Fruit fly (Drosophila melanogaster) whole organism, embryonic: ENCODE measurements around the gene kay.

ENCODE experiments used
- Adf1 ChIP-seq: fragments of 200-800 bp; sonication (Bioruptor generic); IDR thresholded peaks from 2 replicates; pipeline ENCODE4 v1.3.6; 2022; ENCODE audit warnings: missing biosample characterization, missing genetic modification characterization
- Atf3 ChIP-seq: fragments of 200-800 bp; sonication (Bioruptor generic); optimal IDR thresholded peaks from 3 replicates; lab custom pipeline; 2016; ENCODE audit warnings: missing biosample characterization, missing genetic modification characterization
- B-H2 ChIP-seq: fragments of 200-800 bp; sonication (Bioruptor generic); optimal IDR thresholded peaks from 2 replicates; lab custom pipeline; 2018; ENCODE audit warnings: missing biosample characterization, mild to moderate bottlenecking, missing genetic modification characterization
- BtbVII ChIP-seq: fragments of 200-800 bp; sonication (Bioruptor generic); optimal IDR thresholded peaks from 3 replicates; lab custom pipeline; 2017; ENCODE audit warnings: missing biosample characterization, mild to moderate bottlenecking, missing genetic modification characterization
- CG16813 ChIP-seq: fragments of 200-800 bp; sonication (Bioruptor generic); IDR thresholded peaks from 3 replicates; pipeline ENCODE4 v1.3.6; 2022; ENCODE audit warnings: missing biosample characterization, missing genetic modification characterization; ENCODE audit not compliant: partially characterized antibody
- CG17328 ChIP-seq: fragments of 200-800 bp; sonication (Bioruptor generic); IDR thresholded peaks from 2 replicates; pipeline ENCODE4 v1.3.6; 2022; ENCODE audit warnings: missing biosample characterization, missing genetic modification characterization
- CG17802 ChIP-seq: fragments of 200-800 bp; sonication (Bioruptor generic); optimal IDR thresholded peaks from 2 replicates; lab custom pipeline; 2018; ENCODE audit warnings: missing biosample characterization, mild to moderate bottlenecking, missing genetic modification characterization, moderate library complexity
- CG2678 ChIP-seq: fragments of 200-800 bp; sonication (Bioruptor generic); optimal IDR thresholded peaks from 3 replicates; lab custom pipeline; 2019; ENCODE audit warnings: missing biosample characterization, mild to moderate bottlenecking, missing genetic modification characterization, moderate library complexity
- CG3065 ChIP-seq: fragments of 200-800 bp; sonication (Bioruptor generic); optimal IDR thresholded peaks from 2 replicates; lab custom pipeline; 2016; ENCODE audit warnings: missing biosample characterization, missing genetic modification characterization
- CG31365 ChIP-seq: fragments of 200-800 bp; sonication (Bioruptor generic); optimal IDR thresholded peaks from 2 replicates; lab custom pipeline; 2018; ENCODE audit warnings: missing biosample characterization, mild to moderate bottlenecking, missing genetic modification characterization
- CG33213 ChIP-seq: fragments of 200-800 bp; sonication (Bioruptor generic); optimal IDR thresholded peaks from 3 replicates; lab custom pipeline; 2016; ENCODE audit warnings: missing biosample characterization, missing genetic modification characterization
- CG3407 ChIP-seq: fragments of 200-800 bp; sonication (Bioruptor generic); optimal IDR thresholded peaks from 2 replicates; lab custom pipeline; 2018; ENCODE audit warnings: missing biosample characterization, mild to moderate bottlenecking, missing genetic modification characterization
- CG4404 ChIP-seq: fragments of 200-800 bp; sonication (Bioruptor generic); IDR thresholded peaks from 2 replicates; pipeline ENCODE4 v1.3.6; 2022; ENCODE audit warnings: missing biosample characterization, missing genetic modification characterization
- CG7372 ChIP-seq: fragments of 200-800 bp; sonication (Bioruptor generic); IDR thresholded peaks from 2 replicates; pipeline ENCODE4 v1.3.6; 2022; ENCODE audit warnings: missing biosample characterization, missing genetic modification characterization
- CG7839 ChIP-seq: fragments of 200-800 bp; sonication (Bioruptor generic); optimal IDR thresholded peaks from 3 replicates; lab custom pipeline; 2018; ENCODE audit warnings: missing biosample characterization, mild to moderate bottlenecking, missing genetic modification characterization, moderate library complexity
- CG7987 ChIP-seq: fragments of 200-800 bp; sonication (Bioruptor generic); optimal IDR thresholded peaks from 2 replicates; lab custom pipeline; 2018; ENCODE audit warnings: missing biosample characterization, mild to moderate bottlenecking, missing genetic modification characterization, moderate library complexity
- CG8290 ChIP-seq, 3 experiments: fragments of 200-800 bp; sonication (Bioruptor generic); optimal IDR thresholded peaks; 2 replicates each; lab custom pipeline; 2016 to 2019; ENCODE audit warnings: missing biosample characterization in 3 of 3, missing genetic modification characterization in 3 of 3, mild to moderate bottlenecking in 2 of 3, moderate library complexity in 1 of 3
- Dll ChIP-seq: fragments of 200-800 bp; sonication (Bioruptor generic); IDR thresholded peaks from 4 replicates; pipeline ENCODE4 v1.3.6; 2022; ENCODE audit warnings: missing biosample characterization, missing genetic modification characterization; ENCODE audit not compliant: partially characterized antibody
- Eip74EF ChIP-seq, 2 experiments: fragments of 200-800 bp in 1 of 2; fragments of >200 bp in 1 of 2; sonication (Bioruptor generic) in 1 of 2; optimal IDR thresholded peaks; 2 replicates each; lab custom pipeline; 2017 to 2019; ENCODE audit warnings: missing biosample characterization in 2 of 2, missing genetic modification characterization in 2 of 2, mild to moderate bottlenecking in 1 of 2, moderate library complexity in 1 of 2
- Fer1 ChIP-seq: fragments of 200-800 bp; sonication (Bioruptor generic); optimal IDR thresholded peaks from 2 replicates; lab custom pipeline; 2017; ENCODE audit warnings: missing biosample characterization, mild to moderate bottlenecking, missing genetic modification characterization
- HHEX ChIP-seq: fragments of 200-800 bp; sonication (Bioruptor generic); optimal IDR thresholded peaks from 3 replicates; lab custom pipeline; 2017; ENCODE audit warnings: missing biosample characterization, mild to moderate bottlenecking, missing genetic modification characterization, missing genetic modification reagents
- MTF-1 ChIP-seq: fragments of 200-800 bp; sonication (Bioruptor generic); optimal IDR thresholded peaks from 2 replicates; lab custom pipeline; 2018; ENCODE audit warnings: missing biosample characterization, mild to moderate bottlenecking, missing genetic modification characterization, borderline replicate concordance
- Pdp1 ChIP-seq, 2 experiments: fragments of 200-800 bp; sonication (Bioruptor generic); optimal IDR thresholded peaks; 3 replicates each; lab custom pipeline; 2016; ENCODE audit warnings: missing biosample characterization in 2 of 2, missing genetic modification characterization in 2 of 2, mild to moderate bottlenecking in 1 of 2, moderate library complexity in 1 of 2
- Sox102F ChIP-seq: fragments of 200-800 bp; sonication (Bioruptor generic); optimal IDR thresholded peaks from 2 replicates; lab custom pipeline; 2018; ENCODE audit warnings: missing biosample characterization, mild to moderate bottlenecking, missing genetic modification characterization, moderate library complexity
- Trl ChIP-seq, 3 experiments: fragments of >200 bp in 2 of 3; fragments of 200-800 bp in 1 of 3; sonication (Bioruptor generic) in 1 of 3; optimal IDR thresholded peaks; 2 replicates in 1 of 3; 3 replicates in 2 of 3; lab custom pipeline; 2016 to 2017; ENCODE audit warnings: missing biosample characterization in 1 of 3, missing genetic modification characterization in 1 of 3
- Vsx1 ChIP-seq: fragments of 200-800 bp; sonication (Bioruptor generic); optimal IDR thresholded peaks from 2 replicates; lab custom pipeline; 2017; ENCODE audit warnings: missing biosample characterization, mild to moderate bottlenecking, missing genetic modification characterization, missing genetic modification reagents
- bab2 ChIP-seq: fragments of 200-800 bp; sonication (Bioruptor generic); optimal IDR thresholded peaks from 2 replicates; lab custom pipeline; 2016; ENCODE audit warnings: missing biosample characterization, missing genetic modification characterization
- bcd ChIP-seq: fragments of 200-800 bp; sonication (Bioruptor generic); optimal IDR thresholded peaks from 2 replicates; lab custom pipeline; 2017; ENCODE audit warnings: missing biosample characterization, mild to moderate bottlenecking, missing genetic modification characterization
- bsh ChIP-seq, 2 experiments: fragments of 200-800 bp; sonication (Bioruptor generic); optimal IDR thresholded peaks; 2 replicates each; lab custom pipeline; 2017 to 2018; ENCODE audit warnings: mild to moderate bottlenecking in 2 of 2, missing biosample characterization in 2 of 2, missing genetic modification characterization in 2 of 2, moderate library complexity in 1 of 2
- ci ChIP-seq: fragments of 200-800 bp; sonication (Bioruptor generic); IDR thresholded peaks from 3 replicates; pipeline ENCODE4 v1.3.6; 2022; ENCODE audit warnings: missing biosample characterization, missing genetic modification characterization
- crol ChIP-seq: fragments of 200-800 bp; sonication (Bioruptor generic); IDR thresholded peaks from 2 replicates; pipeline ENCODE4 v1.3.6; 2022; ENCODE audit warnings: missing biosample characterization, missing genetic modification characterization
- disco-r ChIP-seq: fragments of 200-800 bp; sonication (Bioruptor generic); optimal IDR thresholded peaks from 2 replicates; lab custom pipeline; 2016; ENCODE audit warnings: missing biosample characterization, missing genetic modification characterization
- exex ChIP-seq: fragments of 200-800 bp; sonication (Bioruptor generic); optimal IDR thresholded peaks from 4 replicates; lab custom pipeline; 2018; ENCODE audit warnings: missing biosample characterization, mild to moderate bottlenecking, missing genetic modification characterization, moderate library complexity
- fd64A ChIP-seq: fragments of 200-800 bp; sonication (Bioruptor generic); optimal IDR thresholded peaks from 3 replicates; lab custom pipeline; 2018; ENCODE audit warnings: missing biosample characterization, mild to moderate bottlenecking, missing genetic modification characterization
- hkb ChIP-seq, 2 experiments: fragments of 200-800 bp in 1 of 2; fragments of >200 bp in 1 of 2; sonication (Bioruptor generic) in 1 of 2; IDR thresholded peaks in 1 of 2; optimal IDR thresholded peaks in 1 of 2; 2 replicates each; pipeline versions ENCODE4 v1.3.6 to Lab custom; 2017 to 2022; ENCODE audit warnings: missing biosample characterization in 1 of 2, missing genetic modification characterization in 1 of 2
- hth ChIP-seq: fragments of >200 bp; optimal IDR thresholded peaks from 2 replicates; lab custom pipeline; 2017; ENCODE audit warnings: inconsistent platforms
- onecut ChIP-seq: fragments of 200-800 bp; sonication (Bioruptor generic); IDR thresholded peaks from 2 replicates; pipeline ENCODE4 v1.3.6; 2022; ENCODE audit warnings: missing biosample characterization, missing genetic modification characterization
- pan ChIP-seq, 4 experiments: fragments of >200 bp in 3 of 4; fragments of 200-800 bp in 1 of 4; sonication (Bioruptor generic) in 1 of 4; optimal IDR thresholded peaks in 3 of 4; IDR thresholded peaks in 1 of 4; 2 replicates each; pipeline versions ENCODE4 v1.3.6 to Lab custom; 2017 to 2022; ENCODE audit warnings: missing biosample characterization in 2 of 4, missing genetic modification characterization in 2 of 4, mixed read lengths in 1 of 4
- phol ChIP-seq: fragments of 200-800 bp; sonication (Bioruptor generic); optimal IDR thresholded peaks from 3 replicates; lab custom pipeline; 2018; ENCODE audit warnings: missing biosample characterization, mild to moderate bottlenecking, missing genetic modification characterization, moderate library complexity
- psq ChIP-seq: fragments of 200-800 bp; sonication (Bioruptor generic); optimal IDR thresholded peaks from 2 replicates; lab custom pipeline; 2017; ENCODE audit warnings: missing biosample characterization, missing genetic modification characterization
- sc ChIP-seq, 3 experiments: fragments of >200 bp in 2 of 3; fragments of 200-800 bp in 1 of 3; sonication (Bioruptor generic) in 1 of 3; optimal IDR thresholded peaks; 2 replicates in 2 of 3; 3 replicates in 1 of 3; lab custom pipeline; 2017; ENCODE audit warnings: mild to moderate bottlenecking in 1 of 3, missing biosample characterization in 1 of 3, missing genetic modification characterization in 1 of 3, missing genetic modification reagents in 1 of 3
- sens-2 ChIP-seq: fragments of 200-800 bp; sonication (Bioruptor generic); IDR thresholded peaks from 2 replicates; pipeline ENCODE4 v1.3.6; 2022; ENCODE audit warnings: missing biosample characterization, missing genetic modification characterization
- so ChIP-seq: fragments of 200-800 bp; sonication (Bioruptor generic); IDR thresholded peaks from 3 replicates; pipeline ENCODE4 v1.3.6; 2022; ENCODE audit warnings: missing biosample characterization, missing genetic modification characterization
- sob ChIP-seq: fragments of 200-800 bp; sonication (Bioruptor generic); IDR thresholded peaks from 2 replicates; pipeline ENCODE4 v1.3.6; 2022; ENCODE audit warnings: missing biosample characterization, missing genetic modification characterization
- trh ChIP-seq: fragments of 200-800 bp; sonication (Bioruptor generic); optimal IDR thresholded peaks from 2 replicates; lab custom pipeline; 2016; ENCODE audit warnings: missing biosample characterization, missing genetic modification characterization
- vvl ChIP-seq: fragments of 200-800 bp; sonication (Bioruptor generic); IDR thresholded peaks from 2 replicates; pipeline ENCODE4 v1.3.6; 2022; ENCODE audit warnings: missing biosample characterization, missing genetic modification characterization
- zfh2 ChIP-seq: fragments of 200-800 bp; sonication (Bioruptor generic); optimal IDR thresholded peaks from 2 replicates; lab custom pipeline; 2016; ENCODE audit warnings: missing biosample characterization, missing genetic modification characterization

Gene kay

DNA sequence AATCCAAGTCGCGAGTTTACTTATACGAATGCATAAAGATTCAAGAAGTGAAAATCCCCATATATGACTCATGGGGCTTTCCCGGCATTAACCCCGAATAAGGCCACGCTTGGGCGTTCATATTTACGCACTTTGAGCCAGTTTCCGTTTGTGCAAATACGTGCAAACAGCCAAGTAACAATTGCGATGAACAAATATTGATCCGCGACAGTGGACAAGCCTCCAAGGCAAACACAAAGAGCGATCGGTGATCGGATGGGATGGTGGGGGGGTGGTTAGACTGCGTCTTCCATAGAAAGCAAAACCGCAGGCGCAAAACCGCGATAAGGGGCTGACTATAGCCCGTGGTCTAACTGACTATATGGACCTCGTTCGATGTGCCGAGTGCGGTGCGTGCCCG is 8.6 kb upstream of the kay start (continued):
- peak; percentile 30 for TF ChIP-seq CG7987 (GFP tag; lab: Kevin White, UChicago)
- peak; percentile 37 for TF ChIP-seq Sox102F (GFP tag; lab: Kevin White, UChicago)
- peak in 1 of 2 experiments; percentile 2 for TF ChIP-seq Pdp1 (GFP tag; optimal IDR thresholded peaks at IDR 0.05; lab: Kevin White, UChicago)
- peak; percentile 0 for TF ChIP-seq CG17802 (tag; lab: Kevin White, UChicago)
- TF ChIP-seq onecut (GFP tag; lab: Robert Waterston, UW), result peak; percentile 9; the same call in 1 of the 2 replicates
- peak; percentile 0 for TF ChIP-seq Atf3 (GFP tag; lab: Kevin White, UChicago)
- TF ChIP-seq bcd, result peak; percentile 23
- peak; percentile 7 for TF ChIP-seq Fer1
- TF ChIP-seq pan (optimal IDR thresholded peaks at IDR 0.05; lab: Kevin White, UChicago), result no peak
- peak in 1 of 2 experiments; percentile 38 for TF ChIP-seq pan (GFP tag; optimal IDR thresholded peaks at IDR 0.05 in 1 of 2, IDR thresholded peaks at IDR 0.05 in 1 of 2)
- TF ChIP-seq Adf1 (GFP tag; lab: Robert Waterston, UW), result no peak
- no peak for TF ChIP-seq CG31365 (tag; lab: Kevin White, UChicago)
- peak; percentile 43 for TF ChIP-seq bab2 (GFP tag; lab: Kevin White, UChicago)
- TF ChIP-seq bsh (GFP tag; optimal IDR thresholded peaks at IDR 0.05; lab: Kevin White, UChicago), result peak in 1 of 2 experiments; percentile 6
- TF ChIP-seq CG4404, result no peak
- 0 out of 2 replicates have a peak, but pooled peaks have one; percentile 32 for TF ChIP-seq CG17328 (GFP tag; lab: Robert Waterston, UW)
- TF ChIP-seq CG3065 (GFP tag; lab: Kevin White, UChicago), result no peak
- TF ChIP-seq vvl (GFP tag; lab: Robert Waterston, UW), result peak; percentile 11; the same call in 1 of the 2 replicates
- no peak for TF ChIP-seq trh (GFP tag; lab: Kevin White, UChicago)
- peak; percentile 26 for TF ChIP-seq fd64A (GFP tag; lab: Kevin White, UChicago)
- 0 out of 3 replicates have a peak, but pooled peaks have one; percentile 16 for TF ChIP-seq so (GFP tag; lab: Robert Waterston, UW)
- TF ChIP-seq Vsx1 (GFP tag; lab: Kevin White, UChicago), result peak; percentile 22
- TF ChIP-seq crol (GFP tag; lab: Robert Waterston, UW), result no peak
- no peak for TF ChIP-seq sc (optimal IDR thresholded peaks at IDR 0.05; lab: Kevin White, UChicago)
- no peak for TF ChIP-seq sc (GFP tag; optimal IDR thresholded peaks at IDR 0.05; lab: Kevin White, UChicago)
- TF ChIP-seq MTF-1 (GFP tag; lab: Kevin White, UChicago), result peak; percentile 32
- peak; percentile 46 for TF ChIP-seq CG3407 (GFP tag; lab: Kevin White, UChicago)
- TF ChIP-seq CG33213, result no peak
- TF ChIP-seq CG8290 (GFP tag; optimal IDR thresholded peaks at IDR 0.05; lab: Kevin White, UChicago), result no peak
- peak in 1 of 2 experiments; percentile 72 for TF ChIP-seq CG8290 (tag; optimal IDR thresholded peaks at IDR 0.05; lab: Kevin White, UChicago)
- TF ChIP-seq ci (GFP tag; lab: Robert Waterston, UW), result peak; percentile 69; the same call in 2 of the 3 replicates
- no peak for TF ChIP-seq zfh2
- TF ChIP-seq CG16813 (GFP tag; lab: Robert Waterston, UW), result no peak
- no peak for TF ChIP-seq B-H2 (GFP tag; lab: Kevin White, UChicago)
- TF ChIP-seq phol (tag; lab: Kevin White, UChicago), result no peak
- TF ChIP-seq CG7839 (tag; lab: Kevin White, UChicago), result no peak
- TF ChIP-seq exex, result no peak
- peak; percentile 31 for TF ChIP-seq CG2678
- peak; percentile 22 for TF ChIP-seq HHEX (GFP tag; lab: Kevin White, UChicago)
- no peak for TF ChIP-seq hth
- no peak for TF ChIP-seq Dll (GFP tag; lab: Robert Waterston, UW)
- no peak for TF ChIP-seq CG7372 (GFP tag; lab: Robert Waterston, UW)
- no peak for TF ChIP-seq Trl (optimal IDR thresholded peaks at IDR 0.05; lab: Kevin White, UChicago)
- TF ChIP-seq Trl (GFP tag; optimal IDR thresholded peaks at IDR 0.05; lab: Kevin White, UChicago), result peak; percentile 12
- TF ChIP-seq disco-r (GFP tag; lab: Kevin White, UChicago), result no peak
- TF ChIP-seq sens-2, result no peak
- TF ChIP-seq Eip74EF (GFP tag; optimal IDR thresholded peaks at IDR 0.05; lab: Kevin White, UChicago), result peak in 1 of 2 experiments; percentile 3
- no peak for TF ChIP-seq hkb (optimal IDR thresholded peaks at IDR 0.05; lab: Kevin White, UChicago)
- 0 out of 2 replicates have a peak, but pooled peaks have one; percentile 31 for TF ChIP-seq hkb (GFP tag; IDR thresholded peaks at IDR 0.05; lab: Robert Waterston, UW)
- no peak; the same call in 1 of the 2 replicates for TF ChIP-seq sob (GFP tag; lab: Robert Waterston, UW)
- TF ChIP-seq psq (GFP tag; lab: Kevin White, UChicago), result no peak
- TF ChIP-seq BtbVII (GFP tag; lab: Kevin White, UChicago), result peak; percentile 15
